Fruit fly (Drosophila melanogaster) whole organism, prepupa: ENCODE measurements around the gene gzl.

Experiments used
- Blimp-1 ChIP-seq: fragments of 200-800 bp; sonication (Bioruptor generic); optimal IDR thresholded peaks from 3 replicates; lab custom pipeline; 2017; ENCODE audit warnings: missing biosample characterization, missing genetic modification characterization, mild to moderate bottlenecking, moderate library complexity, missing genetic modification reagents
- CG1621 ChIP-seq: fragments of 200-800 bp; sonication (Bioruptor generic); optimal IDR thresholded peaks from 3 replicates; lab custom pipeline; 2018; ENCODE audit warnings: missing biosample characterization, mild to moderate bottlenecking, missing genetic modification characterization
- CG31627 ChIP-seq: fragments of 200-800 bp; sonication (Bioruptor generic); optimal IDR thresholded peaks from 3 replicates; lab custom pipeline; 2016; ENCODE audit warnings: missing biosample characterization, missing genetic modification characterization
- CG4318 ChIP-seq: fragments of 200-800 bp; sonication (Bioruptor generic); optimal IDR thresholded peaks from 3 replicates; lab custom pipeline; 2017; ENCODE audit warnings: missing biosample characterization, mild to moderate bottlenecking, missing genetic modification characterization
- Gug ChIP-seq: fragments of 200-800 bp; sonication (Bioruptor generic); IDR thresholded peaks from 2 replicates; pipeline ENCODE4 v1.3.6; 2022; ENCODE audit warnings: missing biosample characterization, missing genetic modification characterization
- Hr39 ChIP-seq: fragments of 200-800 bp; sonication (Bioruptor generic); optimal IDR thresholded peaks from 2 replicates; lab custom pipeline; 2016; ENCODE audit warnings: missing biosample characterization, missing genetic modification characterization
- OdsH ChIP-seq: fragments of 200-800 bp; sonication (Bioruptor generic); optimal IDR thresholded peaks from 3 replicates; lab custom pipeline; 2016; ENCODE audit warnings: missing biosample characterization, missing genetic modification characterization
- acj6 ChIP-seq: fragments of 200-800 bp; sonication (Bioruptor generic); optimal IDR thresholded peaks from 3 replicates; lab custom pipeline; 2016; ENCODE audit warnings: missing biosample characterization, missing genetic modification characterization
- dac ChIP-seq: fragments of 200-800 bp; sonication (Bioruptor generic); optimal IDR thresholded peaks from 2 replicates; lab custom pipeline; 2017; ENCODE audit warnings: missing biosample characterization, mild to moderate bottlenecking, missing genetic modification characterization
- pdm3 ChIP-seq: fragments of 200-800 bp; sonication (Bioruptor generic); optimal IDR thresholded peaks from 3 replicates; lab custom pipeline; 2016; ENCODE audit warnings: missing biosample characterization, missing genetic modification characterization
- salr ChIP-seq, 2 experiments: fragments of 200-800 bp; sonication (Bioruptor generic); optimal IDR thresholded peaks; 3 replicates each; lab custom pipeline; 2016 to 2018; ENCODE audit warnings: missing biosample characterization in 2 of 2, missing genetic modification characterization in 2 of 2, mild to moderate bottlenecking in 1 of 2

DNA sequence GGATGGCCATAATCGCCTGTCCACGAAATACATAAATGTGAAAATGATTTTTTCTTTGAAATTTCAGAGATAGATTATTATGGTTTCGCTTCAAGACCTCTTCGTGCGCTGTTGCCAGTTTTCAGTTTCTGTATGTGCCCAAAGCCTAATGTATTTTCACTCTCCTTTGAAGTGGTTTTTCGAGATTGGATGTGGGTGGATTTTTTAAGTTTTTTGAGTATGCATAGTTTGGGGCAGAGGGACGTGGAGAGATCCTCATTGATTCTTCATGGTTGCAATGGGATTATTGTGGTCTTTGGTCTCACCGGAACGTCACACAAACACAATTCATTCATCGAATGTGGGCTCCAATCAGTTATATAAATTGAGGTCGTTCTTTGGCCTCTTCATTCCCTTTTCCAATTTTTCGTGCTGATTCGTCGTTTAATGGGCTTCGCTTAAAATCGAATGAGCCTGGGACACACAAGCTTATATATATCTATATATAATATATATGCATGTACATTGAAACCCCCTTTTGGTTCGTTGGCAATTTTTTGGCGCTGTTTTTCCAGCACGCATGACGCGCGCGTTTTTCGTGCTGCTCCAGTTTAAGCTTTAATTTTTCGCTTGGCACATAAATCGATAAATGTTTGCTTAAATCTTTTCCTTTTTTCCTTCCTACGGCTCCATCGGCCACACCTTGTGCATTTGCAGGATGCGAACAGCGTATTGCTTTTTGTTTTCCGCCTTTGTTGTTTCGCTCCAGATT is 28.9 kb downstream of the gzl start:
- TF ChIP-seq dac (no peak), salr (GFP tag; optimal IDR thresholded peaks at IDR 0.05; lab: Kevin White, UChicago) (no peak), OdsH (GFP tag; lab: Kevin White, UChicago) (no peak), CG31627 (no peak), Blimp-1 (GFP tag; lab: Kevin White, UChicago) (no peak), CG1621 (tag; lab: Kevin White, UChicago) (no peak), CG4318 (GFP tag; lab: Kevin White, UChicago) (no peak), acj6 (GFP tag; lab: Kevin White, UChicago) (no peak), pdm3 (GFP tag; lab: Kevin White, UChicago) (no peak), Gug (no peak), Hr39 (GFP tag; lab: Kevin White, UChicago) (no peak)
